Fruit fly (Drosophila melanogaster) whole organism, pupa: ENCODE measurements around the gene Adi1.

Experiments used
- CG13204 ChIP-seq: fragments of 200-800 bp; sonication (Bioruptor generic); optimal IDR thresholded peaks from 2 replicates; lab custom pipeline; 2018; ENCODE audit warnings: missing biosample characterization, mild to moderate bottlenecking, missing genetic modification characterization, moderate library complexity
- CG34367 ChIP-seq: fragments of 200-800 bp; sonication (Bioruptor generic); optimal IDR thresholded peaks from 2 replicates; lab custom pipeline; 2018; ENCODE audit warnings: missing biosample characterization, mild to moderate bottlenecking, missing genetic modification characterization
- CG9948 ChIP-seq: fragments of 200-800 bp; sonication (Bioruptor generic); optimal IDR thresholded peaks from 2 replicates; lab custom pipeline; 2018; ENCODE audit warnings: missing biosample characterization, mild to moderate bottlenecking, missing genetic modification characterization, moderate library complexity
- EcR ChIP-seq: fragments of 200-800 bp; sonication (Bioruptor generic); optimal IDR thresholded peaks from 3 replicates; lab custom pipeline; 2019; ENCODE audit warnings: missing biosample characterization, missing genetic modification characterization, mild to moderate bottlenecking, moderate library complexity, missing genetic modification reagents
- fd96Ca ChIP-seq: fragments of 200-800 bp; sonication (Bioruptor generic); IDR thresholded peaks from 3 replicates; pipeline ENCODE4 v1.3.6; 2022; ENCODE audit warnings: missing biosample characterization, missing genetic modification characterization

dm6 chr3L:10625499-10625898 is 37.7 kb upstream of the Adi1 start, which contains the start of gene CG43127:
- no peak for TF ChIP-seq CG13204 (GFP tag; lab: Kevin White, UChicago)
- no peak for TF ChIP-seq CG9948 (tag; lab: Kevin White, UChicago)
- no peak for TF ChIP-seq EcR (GFP tag; lab: Kevin White, UChicago)
- no peak for TF ChIP-seq CG34367 (tag; lab: Kevin White, UChicago)
- no peak for TF ChIP-seq fd96Ca (GFP tag; lab: Robert Waterston, UW)
